Worm (Caenorhabditis elegans): ENCODE results near the gene F55G7.1.

The F55G7.1 gene

ce11 chrX:11968024-11968598 lies 43.9 kb downstream of the F55G7.1 start (continued):
- TF ChIP-seq C04F5.9 (tag; optimal IDR thresholded peaks at IDR 0.05) (no peak), dpl-1 (GFP tag; optimal IDR thresholded peaks at IDR 0.05) (no peak), ces-1 (GFP tag; optimal IDR thresholded peaks at IDR 0.05) (no peak)

- TF ChIP-seq hlh-17 (GFP tag; optimal IDR thresholded peaks at IDR 0.05; ENCODE audit: borderline replicate concordance) (no peak), snu-23 (GFP tag; optimal IDR thresholded peaks at IDR 0.05) (peak; percentile 4), ceh-88 (GFP tag; IDR thresholded peaks at IDR 0.05) (no peak), zip-4 (GFP tag; optimal IDR thresholded peaks at IDR 0.05) (no peak), blmp-1 (tag; optimal IDR thresholded peaks at IDR 0.05) (peak; percentile 4), mef-2 (tag; optimal IDR thresholded peaks at IDR 0.05) (no peak), grh-1 (GFP tag; IDR thresholded peaks at IDR 0.05) (no peak), ama-1 (optimal IDR thresholded peaks at IDR 0.05) (no peak), tlp-1 (tag; optimal IDR thresholded peaks at IDR 0.05) (no peak), egl-13 (tag; optimal IDR thresholded peaks at IDR 0.05) (no peak), xbp-1 (tag; optimal IDR thresholded peaks at IDR 0.05) (peak; percentile 0), elt-3 (tag; optimal IDR thresholded peaks at IDR 0.05) (no peak), vab-15 (tag; optimal IDR thresholded peaks at IDR 0.05) (no peak), nhr-19 (GFP tag; conservative IDR thresholded peaks at IDR 0.05) (no peak), lin-39 (tag; optimal IDR thresholded peaks at IDR 0.05) (no peak), fkh-4 (tag; optimal IDR thresholded peaks at IDR 0.05; ENCODE audit: borderline replicate concordance) (no peak), nhr-12 (tag; optimal IDR thresholded peaks at IDR 0.05) (no peak), unc-30 (tag; optimal IDR thresholded peaks at IDR 0.05) (no peak), lir-3 (tag; optimal IDR thresholded peaks at IDR 0.05; ENCODE audit: poor library complexity) (no peak), rnt-1 (tag; optimal IDR thresholded peaks at IDR 0.05) (no peak), dsc-1 (tag; optimal IDR thresholded peaks at IDR 0.05) (peak; percentile 77), dpl-1 (GFP tag; optimal IDR thresholded peaks at IDR 0.05) (no peak), ets-5 (GFP tag; IDR thresholded peaks at IDR 0.05) (no peak), ceh-82 (tag; optimal IDR thresholded peaks at IDR 0.05) (no peak), ces-1 (GFP tag; optimal IDR thresholded peaks at IDR 0.05) (no peak), ceh-90 (tag; optimal IDR thresholded peaks at IDR 0.05) (no peak), nhr-85 (tag) (no peak), nhr-11 (tag; optimal IDR thresholded peaks at IDR 0.05) (no peak), nhr-28 (tag; optimal IDR thresholded peaks at IDR 0.05) (no peak), nhr-90 (tag; optimal IDR thresholded peaks at IDR 0.05; ENCODE audit: poor library complexity) (no peak), pag-3 (tag; optimal IDR thresholded peaks at IDR 0.05; ENCODE audit: borderline replicate concordance, insufficient read depth) (no peak), nhr-20 (tag; optimal IDR thresholded peaks at IDR 0.05) (no peak), mab-9 (GFP tag; IDR thresholded peaks at IDR 0.05) (no peak), sptf-1 (tag; optimal IDR thresholded peaks at IDR 0.05) (no peak), F16B12.6 (tag; optimal IDR thresholded peaks at IDR 0.05) (no peak), efl-3 (GFP tag; optimal IDR thresholded peaks at IDR 0.05) (no peak), aly-2 (tag; optimal IDR thresholded peaks at IDR 0.05) (no peak), zag-1 (tag; optimal IDR thresholded peaks at IDR 0.05) (no peak), lin-35 (GFP tag; optimal IDR thresholded peaks at IDR 0.05) (no peak), Y116A8C.19 (tag; optimal IDR thresholded peaks at IDR 0.05; ENCODE audit: borderline replicate concordance) (no peak), nhr-76 (tag; optimal IDR thresholded peaks at IDR 0.05) (no peak), unc-98 (GFP tag; IDR thresholded peaks at IDR 0.05) (no peak), tbx-2 (tag; optimal IDR thresholded peaks at IDR 0.05) (no peak), fkh-10 (GFP tag; optimal IDR thresholded peaks at IDR 0.05) (no peak), ceh-8 (GFP tag; optimal IDR thresholded peaks at IDR 0.05) (no peak), C34B4.2 (tag; optimal IDR thresholded peaks at IDR 0.05) (no peak), alr-1 (tag; optimal IDR thresholded peaks at IDR 0.05; ENCODE audit: borderline replicate concordance) (no peak), fos-1 (tag; optimal IDR thresholded peaks at IDR 0.05) (no peak), lin-14 (GFP tag; optimal IDR thresholded peaks at IDR 0.05) (peak; percentile 26)
Observed at ce11 chrX:11969085-11969484, 44.9 kb downstream of the F55G7.1 start.

All from whole organism, L1 larva.